Worm (Caenorhabditis elegans) whole organism, L4 larva: ENCODE results near the gene C45B11.5.

Experiments used
- F10B5.3 ChIP-seq: sonication (generic microtip); optimal IDR thresholded peaks from 2 replicates; lab custom pipeline; 2016; ENCODE audit warnings: mild to moderate bottlenecking, missing genetic modification characterization, missing compliant biosample characterization
- ama-1 ChIP-seq: fragments of 150-350 bp; optimal IDR thresholded peaks from 2 replicates; lab custom pipeline; 2014; ENCODE audit warnings: inconsistent platforms, mixed read lengths
- ceh-28 ChIP-seq: fragments of 150-350 bp; optimal IDR thresholded peaks from 2 replicates; lab custom pipeline; 2014; ENCODE audit warnings: missing biosample characterization, missing genetic modification reagents, missing genetic modification characterization
- daf-12 ChIP-seq: fragments of 150-350 bp; optimal IDR thresholded peaks from 2 replicates; lab custom pipeline; 2014; ENCODE audit warnings: missing biosample characterization, missing genetic modification reagents, missing genetic modification characterization
- daf-19 ChIP-seq: fragments of 200-800 bp; sonication (Bioruptor generic); conservative IDR thresholded peaks from 2 replicates; pipeline ENCODE4 v1.3.6; 2022; ENCODE audit warnings: missing genetic modification characterization, missing compliant biosample characterization
- dmd-6 ChIP-seq: fragments of 200-800 bp; sonication (Bioruptor generic); IDR thresholded peaks from 2 replicates; pipeline ENCODE4 v1.3.6; 2022; ENCODE audit warnings: missing genetic modification reagents, missing genetic modification characterization, missing compliant biosample characterization
- fkh-10 ChIP-seq: fragments of 150-350 bp; optimal IDR thresholded peaks from 2 replicates; lab custom pipeline; 2014; ENCODE audit warnings: missing biosample characterization, missing genetic modification reagents, missing genetic modification characterization
- hlh-11 ChIP-seq: fragments of 200-800 bp; sonication (Bioruptor generic); optimal IDR thresholded peaks from 2 replicates; lab custom pipeline; 2018; ENCODE audit warnings: mild to moderate bottlenecking, missing genetic modification characterization, missing compliant biosample characterization
- nhr-10 ChIP-seq: fragments of 150-350 bp; optimal IDR thresholded peaks from 2 replicates; lab custom pipeline; 2014; ENCODE audit warnings: missing biosample characterization, missing genetic modification characterization
- nhr-6 ChIP-seq: fragments of 150-350 bp; optimal IDR thresholded peaks from 2 replicates; lab custom pipeline; 2014; ENCODE audit warnings: missing biosample characterization, missing genetic modification characterization
- nhr-77 ChIP-seq: fragments of 150-350 bp; optimal IDR thresholded peaks from 2 replicates; lab custom pipeline; 2014; ENCODE audit warnings: missing biosample characterization, missing genetic modification characterization
- snpc-4 ChIP-seq: fragments of 150-350 bp; optimal IDR thresholded peaks from 2 replicates; lab custom pipeline; 2014; ENCODE audit warnings: missing biosample characterization, missing genetic modification characterization
- unc-62 ChIP-seq, 3 experiments: fragments of 150-350 bp in 1 of 3; sonication (generic microtip); optimal IDR thresholded peaks in 2 of 3; peaks in 1 of 3; 1 replicate in 1 of 3; 2 replicates in 2 of 3; lab custom pipeline; 2014 to 2017; ENCODE audit warnings: missing biosample characterization in 3 of 3, missing genetic modification characterization in 3 of 3, missing genetic modification reagents in 3 of 3, missing genotype in 1 of 3

DNA sequence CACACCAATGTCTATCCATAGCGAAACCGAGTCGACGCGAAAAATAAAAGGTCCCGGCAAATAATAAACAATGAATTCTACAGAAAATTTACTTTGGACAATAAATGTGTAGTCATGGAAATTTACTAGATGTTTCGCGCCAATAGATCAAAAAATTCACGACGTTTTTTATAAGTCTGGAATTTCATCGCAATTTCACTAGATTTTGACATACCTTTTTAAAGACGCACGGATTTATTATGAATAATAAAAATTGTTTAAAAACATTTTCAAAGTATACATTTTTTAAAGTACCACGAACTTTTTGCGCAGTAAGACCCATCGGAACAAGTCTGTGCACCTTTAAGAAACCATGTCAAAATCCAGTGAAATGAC lies 34.4 kb downstream of the C45B11.5 start:
- TF ChIP-seq F10B5.3 (tag; lab: Kevin White, UChicago) (peak; percentile 16), daf-19 (GFP tag; lab: Robert Waterston, UW) (no peak), snpc-4 (tag; lab: Kevin White, UChicago) (no peak), hlh-11 (no peak), nhr-10 (tag; lab: Kevin White, UChicago) (no peak), nhr-77 (tag; lab: Kevin White, UChicago) (no peak), ama-1 (lab: Kevin White, UChicago) (no peak), nhr-6 (tag; lab: Kevin White, UChicago) (no peak), fkh-10 (no peak), daf-12 (tag; lab: Kevin White, UChicago) (no peak), ceh-28 (tag; lab: Kevin White, UChicago) (no peak), unc-62 (GFP tag; optimal IDR thresholded peaks at IDR 0.05 in 1 of 2; lab: Kevin White, UChicago) (no peak), unc-62 (tag; optimal IDR thresholded peaks at IDR 0.05; lab: Kevin White, UChicago) (no peak), dmd-6 (no peak)
